Fruit fly (Drosophila melanogaster): Measurements from ENCODE around the gene CG7991.

CG7991 gene

dm6 chr3L:1690727-1691413 lies 16.4 kb downstream of the CG7991 start:
- peak; percentile 66 for TF ChIP-seq Hr39 (GFP tag; optimal IDR thresholded peaks at IDR 0.05)
- TF ChIP-seq CG6792 (GFP tag; optimal IDR thresholded peaks at IDR 0.05): peak; percentile 59
- TF ChIP-seq CG1621 (tag; optimal IDR thresholded peaks at IDR 0.05): peak; percentile 51
- peak; percentile 46 for TF ChIP-seq Sox15 (GFP tag; optimal IDR thresholded peaks at IDR 0.05)
- TF ChIP-seq Smox (GFP tag; optimal IDR thresholded peaks at IDR 0.05): peak; percentile 44
- TF ChIP-seq CG4318 (GFP tag; optimal IDR thresholded peaks at IDR 0.05): peak; percentile 64
- peak; percentile 14 for TF ChIP-seq Ets21C (GFP tag; optimal IDR thresholded peaks at IDR 0.05)
- peak; percentile 72 for TF ChIP-seq topi (GFP tag; optimal IDR thresholded peaks at IDR 0.05)
- peak; percentile 85 for TF ChIP-seq eg (GFP tag; IDR thresholded peaks at IDR 0.05)
- peak; percentile 78 for TF ChIP-seq cyc (GFP tag; optimal IDR thresholded peaks at IDR 0.05)
- peak; percentile 56 for TF ChIP-seq CG16779 (tag; optimal IDR thresholded peaks at IDR 0.05)
- TF ChIP-seq fd59A (GFP tag; optimal IDR thresholded peaks at IDR 0.05): peak; percentile 67
- peak; percentile 23 for TF ChIP-seq fd85E (GFP tag; optimal IDR thresholded peaks at IDR 0.05)
- TF ChIP-seq Eip75B (GFP tag; optimal IDR thresholded peaks at IDR 0.05): peak; percentile 80
- TF ChIP-seq pdm3 (GFP tag; optimal IDR thresholded peaks at IDR 0.05): peak; percentile 66
- TF ChIP-seq Met (GFP tag; optimal IDR thresholded peaks at IDR 0.05): peak; percentile 65
- peak; percentile 75 for TF ChIP-seq CG15336 (GFP tag; IDR thresholded peaks at IDR 0.05)
- TF ChIP-seq dsx (GFP tag; optimal IDR thresholded peaks at IDR 0.05; ENCODE audit: poor library complexity, severe bottlenecking): peak; percentile 75
- peak; percentile 61 for TF ChIP-seq CG31627 (GFP tag; optimal IDR thresholded peaks at IDR 0.05)
- peak; percentile 39 for TF ChIP-seq Lpt (GFP tag; optimal IDR thresholded peaks at IDR 0.05)
- TF ChIP-seq CG11294 (GFP tag; IDR thresholded peaks at IDR 0.05): peak; percentile 45; the same call in 1 of the 2 replicates
- TF ChIP-seq CG11902 (GFP tag; optimal IDR thresholded peaks at IDR 0.05): peak; percentile 67
- peak; percentile 81 for TF ChIP-seq CG10669 (GFP tag; optimal IDR thresholded peaks at IDR 0.05)
- TF ChIP-seq CG34406 (GFP tag; optimal IDR thresholded peaks at IDR 0.05): peak; percentile 51
- peak; percentile 60 for TF ChIP-seq CG8319 (GFP tag; optimal IDR thresholded peaks at IDR 0.05)
- peak; percentile 22 for TF ChIP-seq vri (GFP tag; optimal IDR thresholded peaks at IDR 0.05)
- TF ChIP-seq OdsH (GFP tag; optimal IDR thresholded peaks at IDR 0.05): peak; percentile 76
- TF ChIP-seq Sox14 (GFP tag; optimal IDR thresholded peaks at IDR 0.05): peak; percentile 75
- peak; percentile 80 for TF ChIP-seq fkh (GFP tag; optimal IDR thresholded peaks at IDR 0.05)
- TF ChIP-seq CG32006 (GFP tag; optimal IDR thresholded peaks at IDR 0.05): peak; percentile 81
- peak; percentile 83 for TF ChIP-seq CG6808 (GFP tag; optimal IDR thresholded peaks at IDR 0.05)
- no peak for TF ChIP-seq Hr38 (GFP tag; optimal IDR thresholded peaks at IDR 0.05)
- peak; percentile 73 for TF ChIP-seq CG6276 (GFP tag; optimal IDR thresholded peaks at IDR 0.05)
- TF ChIP-seq lz (GFP tag; optimal IDR thresholded peaks at IDR 0.05): peak; percentile 52
- TF ChIP-seq acj6 (GFP tag; optimal IDR thresholded peaks at IDR 0.05): peak; percentile 78
- TF ChIP-seq salr (GFP tag; optimal IDR thresholded peaks at IDR 0.05): peak; percentile 55 to 73
- TF ChIP-seq Ets96B (tag; optimal IDR thresholded peaks at IDR 0.05): peak; percentile 81
- peak; percentile 78 for TF ChIP-seq achi (GFP tag; optimal IDR thresholded peaks at IDR 0.05)
- TF ChIP-seq esn (GFP tag; optimal IDR thresholded peaks at IDR 0.05): peak; percentile 64
- peak; percentile 77 to 83 for TF ChIP-seq ss (GFP tag; optimal IDR thresholded peaks at IDR 0.05)
- peak; percentile 67 for TF ChIP-seq CG9139 (GFP tag; optimal IDR thresholded peaks at IDR 0.05)
- no peak for TF ChIP-seq Eip93F (GFP tag; optimal IDR thresholded peaks at IDR 0.05)
- no peak for TF ChIP-seq CG6854 (GFP tag; optimal IDR thresholded peaks at IDR 0.05)
- TF ChIP-seq svp (GFP tag): peak; percentile 78
- TF ChIP-seq spab (GFP tag; optimal IDR thresholded peaks at IDR 0.05): peak; percentile 81
- peak; percentile 72 for TF ChIP-seq Gug (GFP tag; IDR thresholded peaks at IDR 0.05)
- peak; percentile 70 for TF ChIP-seq net (GFP tag; optimal IDR thresholded peaks at IDR 0.05)
- peak; percentile 75 for TF ChIP-seq CG8119 (GFP tag; IDR thresholded peaks at IDR 0.05)
- TF ChIP-seq Eip78C (GFP tag): peak; percentile 93
- peak; percentile 20 for TF ChIP-seq Blimp-1 (GFP tag; optimal IDR thresholded peaks at IDR 0.05)
- TF ChIP-seq CG11762 (GFP tag; optimal IDR thresholded peaks at IDR 0.05; ENCODE audit: insufficient read depth): peak; percentile 68

All from whole organism, prepupa.